Fruit fly (Drosophila melanogaster) whole organism, embryonic: ENCODE data around the gene CG32819.

ENCODE experiments used
- Antp ChIP-seq: fragments of 200-800 bp; sonication (Bioruptor generic); optimal IDR thresholded peaks from 3 replicates; lab custom pipeline; 2016; ENCODE audit warnings: missing biosample characterization, missing genetic modification characterization
- Atf3 ChIP-seq: fragments of 200-800 bp; sonication (Bioruptor generic); optimal IDR thresholded peaks from 3 replicates; lab custom pipeline; 2016; ENCODE audit warnings: missing biosample characterization, missing genetic modification characterization
- C15 ChIP-seq: fragments of 200-800 bp; sonication (Bioruptor generic); IDR thresholded peaks from 3 replicates; pipeline ENCODE4 v1.3.6; 2022; ENCODE audit warnings: missing biosample characterization, missing genetic modification characterization
- CG10274 ChIP-seq: fragments of 200-800 bp; sonication (Bioruptor generic); optimal IDR thresholded peaks from 3 replicates; lab custom pipeline; 2017; ENCODE audit warnings: missing biosample characterization, mild to moderate bottlenecking, missing genetic modification characterization
- CG10462 ChIP-seq: fragments of 200-800 bp; sonication (Bioruptor generic); optimal IDR thresholded peaks from 2 replicates; lab custom pipeline; 2016; ENCODE audit warnings: missing biosample characterization, missing genetic modification characterization
- CG10654 ChIP-seq: fragments of 200-800 bp; sonication (Bioruptor generic); optimal IDR thresholded peaks from 2 replicates; lab custom pipeline; 2016; ENCODE audit warnings: missing biosample characterization, missing genetic modification characterization
- CG12744 ChIP-seq: fragments of 200-800 bp; sonication (Bioruptor generic); optimal IDR thresholded peaks from 2 replicates; lab custom pipeline; 2016; ENCODE audit warnings: missing biosample characterization, missing genetic modification characterization
- CG13287 ChIP-seq: fragments of 200-800 bp; sonication (Bioruptor generic); IDR thresholded peaks from 2 replicates; pipeline ENCODE4 v1.3.6; 2022; ENCODE audit warnings: missing biosample characterization, missing genetic modification characterization; ENCODE audit not compliant: partially characterized antibody
- CG15073 ChIP-seq: fragments of 200-800 bp; sonication (Bioruptor generic); optimal IDR thresholded peaks from 2 replicates; lab custom pipeline; 2016; ENCODE audit warnings: missing biosample characterization, missing genetic modification characterization
- CG15269 ChIP-seq: fragments of 200-800 bp; sonication (Bioruptor generic); optimal IDR thresholded peaks from 2 replicates; lab custom pipeline; 2018; ENCODE audit warnings: missing biosample characterization, mild to moderate bottlenecking, missing genetic modification characterization, moderate library complexity
- CG2875 ChIP-seq: fragments of 200-800 bp; sonication (Bioruptor generic); optimal IDR thresholded peaks from 2 replicates; lab custom pipeline; 2017; ENCODE audit warnings: missing biosample characterization, mild to moderate bottlenecking, missing genetic modification characterization, missing genetic modification reagents
- CG30403 ChIP-seq: fragments of 200-800 bp; sonication (Bioruptor generic); optimal IDR thresholded peaks from 3 replicates; lab custom pipeline; 2016; ENCODE audit warnings: missing biosample characterization, missing genetic modification characterization
- CG30431 ChIP-seq: fragments of 200-800 bp; sonication (Bioruptor generic); optimal IDR thresholded peaks from 2 replicates; lab custom pipeline; 2017; ENCODE audit warnings: missing biosample characterization, missing genetic modification characterization
- CG31365 ChIP-seq: fragments of 200-800 bp; sonication (Bioruptor generic); optimal IDR thresholded peaks from 2 replicates; lab custom pipeline; 2018; ENCODE audit warnings: missing biosample characterization, mild to moderate bottlenecking, missing genetic modification characterization
- CG32532 ChIP-seq: fragments of 200-800 bp; sonication (Bioruptor generic); IDR thresholded peaks from 2 replicates; pipeline ENCODE4 v1.3.6; 2022; ENCODE audit warnings: missing biosample characterization, missing genetic modification characterization
- CG32772 ChIP-seq: fragments of 200-800 bp; sonication (Bioruptor generic); IDR thresholded peaks from 2 replicates; pipeline ENCODE4 v1.3.6; 2022; ENCODE audit warnings: missing biosample characterization, missing genetic modification characterization
- CG3281 ChIP-seq: fragments of 200-800 bp; sonication (Bioruptor generic); optimal IDR thresholded peaks from 3 replicates; lab custom pipeline; 2017; ENCODE audit warnings: missing biosample characterization, mild to moderate bottlenecking, missing genetic modification characterization
- CG3995 ChIP-seq: fragments of 200-800 bp; sonication (Bioruptor generic); optimal IDR thresholded peaks from 3 replicates; lab custom pipeline; 2016; ENCODE audit warnings: missing biosample characterization, missing genetic modification characterization
- CG42726 ChIP-seq: fragments of 200-800 bp; sonication (Bioruptor generic); IDR thresholded peaks from 2 replicates; pipeline ENCODE4 v1.3.6; 2022; ENCODE audit warnings: missing biosample characterization, missing genetic modification characterization; ENCODE audit not compliant: partially characterized antibody
- CG4328 ChIP-seq: fragments of 200-800 bp; sonication (Bioruptor generic); optimal IDR thresholded peaks from 3 replicates; lab custom pipeline; 2017; ENCODE audit warnings: missing biosample characterization, missing genetic modification reagents, missing genetic modification characterization
- CG5245 ChIP-seq: fragments of 200-800 bp; sonication (Bioruptor generic); optimal IDR thresholded peaks from 3 replicates; lab custom pipeline; 2016; ENCODE audit warnings: missing biosample characterization, missing genetic modification characterization
- CG6175 ChIP-seq: fragments of 200-800 bp; sonication (Bioruptor generic); IDR thresholded peaks from 3 replicates; pipeline ENCODE4 v1.3.6; 2022; ENCODE audit warnings: missing biosample characterization, missing genetic modification characterization
- CG6254 ChIP-seq: fragments of 200-800 bp; sonication (Bioruptor generic); optimal IDR thresholded peaks from 3 replicates; lab custom pipeline; 2017; ENCODE audit warnings: mild to moderate bottlenecking, missing biosample characterization, missing genetic modification reagents, missing genetic modification characterization
- CG6791 ChIP-seq: fragments of 200-800 bp; sonication (Bioruptor generic); IDR thresholded peaks from 3 replicates; pipeline ENCODE4 v1.3.6; 2022; ENCODE audit warnings: missing biosample characterization, missing genetic modification characterization; ENCODE audit not compliant: partially characterized antibody
- CTCF ChIP-seq: fragments of 200-800 bp; sonication (Bioruptor generic); optimal IDR thresholded peaks from 2 replicates; lab custom pipeline; 2017; ENCODE audit warnings: missing biosample characterization, mild to moderate bottlenecking, missing genetic modification characterization, moderate library complexity
- Deaf1 ChIP-seq: fragments of 200-800 bp; optimal IDR thresholded peaks from 3 replicates; lab custom pipeline; 2019; ENCODE audit warnings: missing biosample characterization, mild to moderate bottlenecking, missing genetic modification characterization, moderate library complexity
- Dref ChIP-seq: fragments of 200-800 bp; sonication (Bioruptor generic); IDR thresholded peaks from 2 replicates; pipeline ENCODE4 v1.3.6; 2022; ENCODE audit warnings: missing biosample characterization, missing genetic modification characterization
- Elba2 ChIP-seq: fragments of 200-800 bp; sonication (Bioruptor generic); optimal IDR thresholded peaks from 3 replicates; lab custom pipeline; 2016; ENCODE audit warnings: missing biosample characterization, missing genetic modification characterization
- Ets65A ChIP-seq: fragments of 200-800 bp; sonication (Bioruptor generic); peaks from one replicate; lab custom pipeline; 2016; ENCODE audit warnings: missing biosample characterization, missing genetic modification characterization
- Gsc ChIP-seq: fragments of 200-800 bp; sonication (Bioruptor generic); IDR thresholded peaks from 2 replicates; pipeline ENCODE4 v1.3.6; 2022; ENCODE audit warnings: missing biosample characterization, missing genetic modification characterization
- Gug ChIP-seq: fragments of 200-800 bp; sonication (Bioruptor generic); IDR thresholded peaks from 4 replicates; pipeline ENCODE4 v1.3.6; 2022; ENCODE audit warnings: missing biosample characterization, missing genetic modification characterization
- HmgD ChIP-seq: fragments of 200-800 bp; sonication (Bioruptor generic); optimal IDR thresholded peaks from 3 replicates; lab custom pipeline; 2016; ENCODE audit warnings: missing biosample characterization, missing genetic modification characterization
- Hr39 ChIP-seq: fragments of >200 bp; optimal IDR thresholded peaks from 2 replicates; lab custom pipeline; 2017
- MTF-1 ChIP-seq: fragments of 200-800 bp; sonication (Bioruptor generic); optimal IDR thresholded peaks from 2 replicates; lab custom pipeline; 2018; ENCODE audit warnings: missing biosample characterization, mild to moderate bottlenecking, missing genetic modification characterization, borderline replicate concordance
- Mad ChIP-seq: fragments of 200-800 bp; sonication (Bioruptor generic); optimal IDR thresholded peaks from 2 replicates; lab custom pipeline; 2016; ENCODE audit warnings: missing biosample characterization, missing genetic modification characterization
- Neu2 ChIP-seq: fragments of 200-800 bp; sonication (Bioruptor generic); optimal IDR thresholded peaks from 3 replicates; lab custom pipeline; 2016; ENCODE audit warnings: missing biosample characterization, missing genetic modification characterization, borderline replicate concordance
- NfI ChIP-seq: fragments of 200-800 bp; sonication (Bioruptor generic); optimal IDR thresholded peaks from 3 replicates; lab custom pipeline; 2018; ENCODE audit warnings: missing biosample characterization, mild to moderate bottlenecking, missing genetic modification characterization, moderate library complexity
- Oaz ChIP-seq: fragments of 200-800 bp; sonication (Bioruptor generic); IDR thresholded peaks from 2 replicates; pipeline ENCODE4 v1.3.6; 2022; ENCODE audit warnings: missing biosample characterization, missing genetic modification characterization
- Optix ChIP-seq: fragments of 200-800 bp; sonication (Bioruptor generic); IDR thresholded peaks from 3 replicates; pipeline ENCODE4 v1.3.6; 2022; ENCODE audit warnings: missing biosample characterization, missing genetic modification characterization
- PHDP ChIP-seq: fragments of 200-800 bp; sonication (Bioruptor generic); optimal IDR thresholded peaks from 3 replicates; lab custom pipeline; 2018; ENCODE audit warnings: missing biosample characterization, mild to moderate bottlenecking, missing genetic modification characterization, moderate library complexity
- Tbp ChIP-seq: fragments of >200 bp; optimal IDR thresholded peaks from 2 replicates; lab custom pipeline; 2018; ENCODE audit warnings: missing biosample characterization, missing genetic modification characterization
- aop ChIP-seq: fragments of 200-800 bp; sonication (Bioruptor generic); IDR thresholded peaks from 2 replicates; pipeline ENCODE4 v1.3.6; 2022; ENCODE audit warnings: missing biosample characterization, missing genetic modification characterization
- ara ChIP-seq: fragments of 200-800 bp; sonication (Bioruptor generic); IDR thresholded peaks from 2 replicates; pipeline ENCODE4 v1.3.6; 2022; ENCODE audit warnings: missing biosample characterization, missing genetic modification characterization
- bowl ChIP-seq: fragments of 200-800 bp; sonication (Bioruptor generic); IDR thresholded peaks from 2 replicates; pipeline ENCODE4 v1.3.6; 2022; ENCODE audit warnings: missing biosample characterization, missing genetic modification characterization
- crc ChIP-seq: fragments of 200-800 bp; sonication (Bioruptor generic); optimal IDR thresholded peaks from 2 replicates; lab custom pipeline; 2016; ENCODE audit warnings: missing biosample characterization, missing genetic modification characterization
- crol ChIP-seq: fragments of 200-800 bp; sonication (Bioruptor generic); IDR thresholded peaks from 2 replicates; pipeline ENCODE4 v1.3.6; 2022; ENCODE audit warnings: missing biosample characterization, missing genetic modification characterization
- danr ChIP-seq: fragments of 200-800 bp; sonication (Bioruptor generic); IDR thresholded peaks from 2 replicates; pipeline ENCODE4 v1.3.6; 2022; ENCODE audit warnings: missing biosample characterization, missing genetic modification characterization
- dati ChIP-seq: fragments of 200-800 bp; sonication (Bioruptor generic); IDR thresholded peaks from 2 replicates; pipeline ENCODE4 v1.3.6; 2022; ENCODE audit warnings: missing biosample characterization, missing genetic modification characterization
- hkb ChIP-seq, 2 experiments: fragments of 200-800 bp in 1 of 2; fragments of >200 bp in 1 of 2; sonication (Bioruptor generic) in 1 of 2; IDR thresholded peaks in 1 of 2; optimal IDR thresholded peaks in 1 of 2; 2 replicates each; pipeline versions ENCODE4 v1.3.6 to Lab custom; 2017 to 2022; ENCODE audit warnings: missing biosample characterization in 1 of 2, missing genetic modification characterization in 1 of 2
- sens-2 ChIP-seq: fragments of 200-800 bp; sonication (Bioruptor generic); IDR thresholded peaks from 2 replicates; pipeline ENCODE4 v1.3.6; 2022; ENCODE audit warnings: missing biosample characterization, missing genetic modification characterization
- sqz ChIP-seq: fragments of 200-800 bp; sonication (Bioruptor generic); optimal IDR thresholded peaks from 3 replicates; lab custom pipeline; 2018; ENCODE audit warnings: missing biosample characterization, mild to moderate bottlenecking, missing genetic modification characterization
- zfh1 ChIP-seq: fragments of 200-800 bp; sonication (Bioruptor generic); IDR thresholded peaks from 3 replicates; pipeline ENCODE4 v1.3.6; 2022; ENCODE audit warnings: missing biosample characterization, missing genetic modification characterization

Gene CG32819

dm6 chrX:21629482-21630159 is 8.7 kb upstream of the CG32819 start, which contains the start of gene DIP1 (continued):
- TF ChIP-seq CG30403 (GFP tag; lab: Kevin White, UChicago) = no peak
- no peak for TF ChIP-seq CG32532 (GFP tag; lab: Robert Waterston, UW)
- no peak for TF ChIP-seq CG6175 (GFP tag; lab: Robert Waterston, UW)
- no peak for TF ChIP-seq CG6791 (GFP tag; lab: Robert Waterston, UW)
- TF ChIP-seq CG10462 (GFP tag; lab: Kevin White, UChicago) = no peak
- no peak for TF ChIP-seq Elba2 (GFP tag; lab: Kevin White, UChicago)
- no peak for TF ChIP-seq Ets65A
- no peak for TF ChIP-seq Deaf1 (tag; lab: Kevin White, UChicago)
- no peak for TF ChIP-seq CG15073 (GFP tag; lab: Kevin White, UChicago)
- TF ChIP-seq ara (GFP tag; lab: Robert Waterston, UW) = no peak
- peak; percentile 14; the same call in 1 of the 2 replicates for TF ChIP-seq CG13287 (GFP tag; lab: Robert Waterston, UW)
- no peak for TF ChIP-seq CG4328 (GFP tag; lab: Kevin White, UChicago)
- TF ChIP-seq MTF-1 = no peak
- no peak for TF ChIP-seq danr
- no peak for TF ChIP-seq CG12744 (GFP tag; lab: Kevin White, UChicago)
- TF ChIP-seq CG15269 (tag; lab: Kevin White, UChicago) = peak; percentile 8
- no peak for TF ChIP-seq Mad (GFP tag; lab: Kevin White, UChicago)
- TF ChIP-seq CTCF = no peak
- no peak for TF ChIP-seq Gsc (GFP tag; lab: Robert Waterston, UW)
- no peak for TF ChIP-seq C15 (GFP tag; lab: Robert Waterston, UW)
- no peak for TF ChIP-seq Dref (GFP tag; lab: Robert Waterston, UW)
- no peak for TF ChIP-seq Neu2
- TF ChIP-seq crol (GFP tag; lab: Robert Waterston, UW) = no peak; the same call in 1 of the 2 replicates
- no peak for TF ChIP-seq HmgD
- TF ChIP-seq CG6254 (GFP tag; lab: Kevin White, UChicago) = peak; percentile 9
- TF ChIP-seq CG10654 (GFP tag; lab: Kevin White, UChicago) = no peak
- no peak for TF ChIP-seq CG5245 (GFP tag; lab: Kevin White, UChicago)
- no peak for TF ChIP-seq Oaz (GFP tag; lab: Robert Waterston, UW)
- TF ChIP-seq CG10274 = no peak
- TF ChIP-seq CG30431 = no peak
- TF ChIP-seq CG42726 (GFP tag; lab: Robert Waterston, UW) = no peak
- TF ChIP-seq Optix (GFP tag; lab: Robert Waterston, UW) = no peak
- no peak for TF ChIP-seq sens-2 (GFP tag; lab: Robert Waterston, UW)
- no peak for TF ChIP-seq CG3995
- TF ChIP-seq hkb (optimal IDR thresholded peaks at IDR 0.05; lab: Kevin White, UChicago) = no peak
- TF ChIP-seq hkb (GFP tag; IDR thresholded peaks at IDR 0.05; lab: Robert Waterston, UW) = peak; percentile 71
- no peak for TF ChIP-seq Tbp
- peak; percentile 14 for TF ChIP-seq Antp
- no peak for TF ChIP-seq CG32772
- TF ChIP-seq CG3281 = peak; percentile 21
- TF ChIP-seq crc (GFP tag; lab: Kevin White, UChicago) = no peak
- TF ChIP-seq CG31365 = no peak
- no peak for TF ChIP-seq Gug (GFP tag; lab: Robert Waterston, UW)
- TF ChIP-seq CG2875 (GFP tag; lab: Kevin White, UChicago) = peak; percentile 17
- TF ChIP-seq Atf3 (GFP tag; lab: Kevin White, UChicago) = no peak
- TF ChIP-seq NfI (GFP tag; lab: Kevin White, UChicago) = no peak
- TF ChIP-seq Hr39 (lab: Kevin White, UChicago) = no peak
- no peak for TF ChIP-seq bowl (GFP tag; lab: Robert Waterston, UW)
- TF ChIP-seq sqz (GFP tag; lab: Kevin White, UChicago) = peak; percentile 51
- peak; percentile 42 for TF ChIP-seq PHDP (tag; lab: Kevin White, UChicago)
- no peak for TF ChIP-seq zfh1 (GFP tag; lab: Robert Waterston, UW)
- TF ChIP-seq dati = no peak
- TF ChIP-seq aop (GFP tag; lab: Robert Waterston, UW) = no peak
